Worm (Caenorhabditis elegans): ENCODE data around the gene Y50D4C.6.

ce11 chrV:908681-909080 lies 41.0 kb downstream of the Y50D4C.6 start:
- TF ChIP-seq nhr-237 (tag; optimal IDR thresholded peaks at IDR 0.05), result no peak
- TF ChIP-seq sem-4 (tag; optimal IDR thresholded peaks at IDR 0.05), result no peak
- TF ChIP-seq unc-39 (tag; optimal IDR thresholded peaks at IDR 0.05), result no peak
- TF ChIP-seq lsy-2 (tag; optimal IDR thresholded peaks at IDR 0.05), result no peak
- no peak for TF ChIP-seq nhr-10 (tag; optimal IDR thresholded peaks at IDR 0.05)
- no peak for TF ChIP-seq peb-1 (tag; optimal IDR thresholded peaks at IDR 0.05)
- no peak for TF ChIP-seq R02D3.7 (tag; optimal IDR thresholded peaks at IDR 0.05)
- TF ChIP-seq alr-1 (tag; optimal IDR thresholded peaks at IDR 0.05), result no peak
- no peak for TF ChIP-seq dmd-4 (tag; optimal IDR thresholded peaks at IDR 0.05)
- TF ChIP-seq sma-9 (GFP tag; optimal IDR thresholded peaks at IDR 0.05), result no peak
- TF ChIP-seq sma-9 (tag; optimal IDR thresholded peaks at IDR 0.05), result no peak
- TF ChIP-seq aly-2 (tag; optimal IDR thresholded peaks at IDR 0.05), result no peak

All from whole organism, L2 larva.